Fruit fly (Drosophila melanogaster) whole organism, embryonic: ENCODE measurements around the gene Nlg4.
A peak's percentile ranks its signal among the peaks of the same experiment; 100 is the strongest.

ENCODE experiments used
- Abd-B ChIP-seq: fragments of 200-800 bp; sonication (Bioruptor generic); optimal IDR thresholded peaks from 2 replicates; lab custom pipeline; 2018; ENCODE audit warnings: missing biosample characterization, mild to moderate bottlenecking, missing genetic modification characterization, moderate library complexity
- Adf1 ChIP-seq: fragments of 200-800 bp; sonication (Bioruptor generic); IDR thresholded peaks from 2 replicates; pipeline ENCODE4 v1.3.6; 2022; ENCODE audit warnings: missing biosample characterization, missing genetic modification characterization
- CG13123 ChIP-seq: fragments of 200-800 bp; sonication (Bioruptor generic); optimal IDR thresholded peaks from 2 replicates; lab custom pipeline; 2016; ENCODE audit warnings: missing biosample characterization, missing genetic modification characterization
- CG17186 ChIP-seq: fragments of 200-800 bp; sonication (Bioruptor generic); optimal IDR thresholded peaks from 3 replicates; lab custom pipeline; 2017; ENCODE audit warnings: missing biosample characterization, missing genetic modification reagents, missing genetic modification characterization
- CG2120 ChIP-seq: fragments of 200-800 bp; sonication (Bioruptor generic); optimal IDR thresholded peaks from 3 replicates; lab custom pipeline; 2016; ENCODE audit warnings: missing biosample characterization, missing genetic modification characterization
- CG3847 ChIP-seq: fragments of 200-800 bp; sonication (Bioruptor generic); IDR thresholded peaks from 2 replicates; pipeline ENCODE4 v1.3.6; 2022; ENCODE audit warnings: missing biosample characterization, missing genetic modification characterization
- CG42726 ChIP-seq: fragments of 200-800 bp; sonication (Bioruptor generic); IDR thresholded peaks from 2 replicates; pipeline ENCODE4 v1.3.6; 2022; ENCODE audit warnings: missing biosample characterization, missing genetic modification characterization; ENCODE audit not compliant: partially characterized antibody
- CG4282 ChIP-seq: fragments of 200-800 bp; sonication (Bioruptor generic); optimal IDR thresholded peaks from 2 replicates; lab custom pipeline; 2016; ENCODE audit warnings: missing biosample characterization, missing genetic modification characterization
- CG4854 ChIP-seq: fragments of 200-800 bp; sonication (Bioruptor generic); optimal IDR thresholded peaks from 2 replicates; lab custom pipeline; 2016; ENCODE audit warnings: missing biosample characterization, missing genetic modification characterization, inconsistent platforms
- CG5245 ChIP-seq: fragments of 200-800 bp; sonication (Bioruptor generic); optimal IDR thresholded peaks from 3 replicates; lab custom pipeline; 2016; ENCODE audit warnings: missing biosample characterization, missing genetic modification characterization
- CG6765 ChIP-seq: fragments of 200-800 bp; sonication (Bioruptor generic); optimal IDR thresholded peaks from 3 replicates; lab custom pipeline; 2017; ENCODE audit warnings: missing biosample characterization, mild to moderate bottlenecking, missing genetic modification characterization
- CG7357 ChIP-seq: fragments of 200-800 bp; sonication (Bioruptor generic); IDR thresholded peaks from 3 replicates; pipeline ENCODE4 v1.3.6; 2022; ENCODE audit warnings: missing biosample characterization, missing genetic modification characterization
- CG7556 ChIP-seq: fragments of 200-800 bp; sonication (Bioruptor generic); optimal IDR thresholded peaks from 2 replicates; lab custom pipeline; 2017; ENCODE audit warnings: missing biosample characterization, mild to moderate bottlenecking, missing genetic modification characterization
- CG7786 ChIP-seq: fragments of 200-800 bp; sonication (Bioruptor generic); optimal IDR thresholded peaks from 2 replicates; lab custom pipeline; 2016; ENCODE audit warnings: missing biosample characterization, missing genetic modification characterization
- CG7928 ChIP-seq: fragments of 200-800 bp; sonication (Bioruptor generic); optimal IDR thresholded peaks from 2 replicates; lab custom pipeline; 2017; ENCODE audit warnings: missing biosample characterization, mild to moderate bottlenecking, missing genetic modification characterization
- CG8924 ChIP-seq: fragments of 200-800 bp; optimal IDR thresholded peaks from 3 replicates; lab custom pipeline; 2019; ENCODE audit warnings: missing biosample characterization, mild to moderate bottlenecking, missing genetic modification characterization, moderate library complexity
- D19A ChIP-seq: fragments of 200-800 bp; optimal IDR thresholded peaks from 3 replicates; lab custom pipeline; 2019; ENCODE audit warnings: missing biosample characterization, mild to moderate bottlenecking, missing genetic modification characterization, moderate library complexity
- Dad ChIP-seq: fragments of 200-800 bp; sonication (Bioruptor generic); optimal IDR thresholded peaks from 3 replicates; lab custom pipeline; 2016; ENCODE audit warnings: missing biosample characterization, missing genetic modification characterization
- Dbx ChIP-seq: fragments of 200-800 bp; sonication (Bioruptor generic); IDR thresholded peaks from 3 replicates; pipeline ENCODE4 v1.3.6; 2022; ENCODE audit warnings: missing biosample characterization, missing genetic modification characterization
- Deaf1 ChIP-seq: fragments of 200-800 bp; optimal IDR thresholded peaks from 3 replicates; lab custom pipeline; 2019; ENCODE audit warnings: missing biosample characterization, mild to moderate bottlenecking, missing genetic modification characterization, moderate library complexity
- Dip3 ChIP-seq: fragments of 200-800 bp; sonication (Bioruptor generic); optimal IDR thresholded peaks from 3 replicates; lab custom pipeline; 2016; ENCODE audit warnings: missing biosample characterization, missing genetic modification characterization
- Dp ChIP-seq: fragments of 200-800 bp; sonication (Bioruptor generic); optimal IDR thresholded peaks from 2 replicates; lab custom pipeline; 2018; ENCODE audit warnings: missing biosample characterization, mild to moderate bottlenecking, missing genetic modification characterization, moderate library complexity
- Drgx ChIP-seq: fragments of 200-800 bp; sonication (Bioruptor generic); IDR thresholded peaks from 2 replicates; pipeline ENCODE4 v1.3.6; 2022; ENCODE audit warnings: missing biosample characterization, missing genetic modification characterization
- Fer2 ChIP-seq: fragments of 200-800 bp; sonication (Bioruptor generic); optimal IDR thresholded peaks from 2 replicates; lab custom pipeline; 2018; ENCODE audit warnings: missing biosample characterization, mild to moderate bottlenecking, missing genetic modification characterization, moderate library complexity
- Gsc ChIP-seq: fragments of 200-800 bp; sonication (Bioruptor generic); IDR thresholded peaks from 2 replicates; pipeline ENCODE4 v1.3.6; 2022; ENCODE audit warnings: missing biosample characterization, missing genetic modification characterization
- H2.0 ChIP-seq: fragments of 200-800 bp; sonication (Bioruptor generic); IDR thresholded peaks from 2 replicates; pipeline ENCODE4 v1.3.6; 2022; ENCODE audit warnings: missing biosample characterization, missing genetic modification characterization
- Lpt ChIP-seq: fragments of >200 bp; optimal IDR thresholded peaks from 2 replicates; lab custom pipeline; 2018; ENCODE audit warnings: missing biosample characterization, missing genetic modification characterization
- Mad ChIP-seq: fragments of 200-800 bp; sonication (Bioruptor generic); optimal IDR thresholded peaks from 2 replicates; lab custom pipeline; 2016; ENCODE audit warnings: missing biosample characterization, missing genetic modification characterization
- Side ChIP-seq: fragments of 200-800 bp; sonication (Bioruptor generic); optimal IDR thresholded peaks from 2 replicates; lab custom pipeline; 2016; ENCODE audit warnings: missing biosample characterization, missing genetic modification characterization
- TFAM ChIP-seq: fragments of 200-800 bp; sonication (Bioruptor generic); optimal IDR thresholded peaks from 2 replicates; lab custom pipeline; 2017; ENCODE audit warnings: missing biosample characterization, missing genetic modification characterization, inconsistent platforms
- Vsx1 ChIP-seq: fragments of 200-800 bp; sonication (Bioruptor generic); optimal IDR thresholded peaks from 2 replicates; lab custom pipeline; 2017; ENCODE audit warnings: missing biosample characterization, mild to moderate bottlenecking, missing genetic modification characterization, missing genetic modification reagents
- bcd ChIP-seq: fragments of 200-800 bp; sonication (Bioruptor generic); optimal IDR thresholded peaks from 2 replicates; lab custom pipeline; 2017; ENCODE audit warnings: missing biosample characterization, mild to moderate bottlenecking, missing genetic modification characterization
- bsh ChIP-seq, 2 experiments: fragments of 200-800 bp; sonication (Bioruptor generic); optimal IDR thresholded peaks; 2 replicates each; lab custom pipeline; 2017 to 2018; ENCODE audit warnings: mild to moderate bottlenecking in 2 of 2, missing biosample characterization in 2 of 2, missing genetic modification characterization in 2 of 2, moderate library complexity in 1 of 2
- emc ChIP-seq: fragments of 200-800 bp; sonication (Bioruptor generic); optimal IDR thresholded peaks from 2 replicates; lab custom pipeline; 2016; ENCODE audit warnings: missing biosample characterization, missing genetic modification characterization
- eve ChIP-seq, 2 experiments: fragments of >200 bp; optimal IDR thresholded peaks; 2 replicates each; lab custom pipeline; 2017; ENCODE audit warnings: missing biosample characterization in 2 of 2, missing genetic modification characterization in 2 of 2
- ftz-f1 ChIP-seq: fragments of 200-800 bp; sonication (Bioruptor generic); optimal IDR thresholded peaks from 2 replicates; lab custom pipeline; 2016; ENCODE audit warnings: missing biosample characterization, missing genetic modification characterization
- hb ChIP-seq: fragments of 200-800 bp; sonication (Bioruptor generic); IDR thresholded peaks from 3 replicates; pipeline ENCODE4 v1.3.6; 2022; ENCODE audit warnings: missing biosample characterization, missing genetic modification characterization; ENCODE audit not compliant: partially characterized antibody
- her ChIP-seq: fragments of 200-800 bp; sonication (Bioruptor generic); optimal IDR thresholded peaks from 2 replicates; lab custom pipeline; 2016; ENCODE audit warnings: missing biosample characterization, missing genetic modification characterization
- inv ChIP-seq: fragments of 200-800 bp; sonication (Bioruptor generic); IDR thresholded peaks from 2 replicates; pipeline ENCODE4 v1.3.6; 2022; ENCODE audit warnings: missing biosample characterization, missing genetic modification characterization; ENCODE audit not compliant: partially characterized antibody
- nerfin-2 ChIP-seq: fragments of 200-800 bp; sonication (Bioruptor generic); IDR thresholded peaks from 2 replicates; pipeline ENCODE4 v1.3.6; 2022; ENCODE audit warnings: missing biosample characterization, missing genetic modification characterization; ENCODE audit not compliant: partially characterized antibody
- nmo ChIP-seq: fragments of 200-800 bp; sonication (Bioruptor generic); optimal IDR thresholded peaks from 2 replicates; lab custom pipeline; 2018; ENCODE audit warnings: missing biosample characterization, mild to moderate bottlenecking, missing genetic modification characterization, moderate library complexity
- pfk ChIP-seq: fragments of 200-800 bp; sonication (Bioruptor generic); optimal IDR thresholded peaks from 2 replicates; lab custom pipeline; 2018; ENCODE audit warnings: missing biosample characterization, mild to moderate bottlenecking, missing genetic modification characterization, moderate library complexity
- pnt ChIP-seq: fragments of 200-800 bp; sonication (Bioruptor generic); optimal IDR thresholded peaks from 3 replicates; lab custom pipeline; 2016; ENCODE audit warnings: missing biosample characterization, missing genetic modification characterization
- prd ChIP-seq, 3 experiments: fragments of >200 bp in 2 of 3; fragments of 200-800 bp in 1 of 3; sonication (Bioruptor generic) in 1 of 3; optimal IDR thresholded peaks in 2 of 3; IDR thresholded peaks in 1 of 3; 2 replicates in 2 of 3; 3 replicates in 1 of 3; pipeline versions ENCODE4 v1.3.6 to Lab custom; 2017 to 2022; ENCODE audit warnings: missing biosample characterization in 1 of 3, missing genetic modification characterization in 1 of 3
- ranshi ChIP-seq: fragments of 200-800 bp; sonication (Bioruptor generic); IDR thresholded peaks from 2 replicates; pipeline ENCODE4 v1.3.6; 2022; ENCODE audit warnings: missing biosample characterization, missing genetic modification characterization
- rib ChIP-seq: fragments of 200-800 bp; sonication (Bioruptor generic); IDR thresholded peaks from 2 replicates; pipeline ENCODE4 v1.3.6; 2022; ENCODE audit warnings: missing biosample characterization, missing genetic modification characterization
- sima ChIP-seq: fragments of 200-800 bp; sonication (Bioruptor generic); optimal IDR thresholded peaks from 2 replicates; lab custom pipeline; 2016; ENCODE audit warnings: missing biosample characterization, missing genetic modification characterization
- unpg ChIP-seq: fragments of 200-800 bp; sonication (Bioruptor generic); optimal IDR thresholded peaks from 3 replicates; lab custom pipeline; 2018; ENCODE audit warnings: missing biosample characterization, mild to moderate bottlenecking, missing genetic modification characterization, moderate library complexity
- zfh1 ChIP-seq: fragments of 200-800 bp; sonication (Bioruptor generic); IDR thresholded peaks from 3 replicates; pipeline ENCODE4 v1.3.6; 2022; ENCODE audit warnings: missing biosample characterization, missing genetic modification characterization

Gene Nlg4

DNA sequence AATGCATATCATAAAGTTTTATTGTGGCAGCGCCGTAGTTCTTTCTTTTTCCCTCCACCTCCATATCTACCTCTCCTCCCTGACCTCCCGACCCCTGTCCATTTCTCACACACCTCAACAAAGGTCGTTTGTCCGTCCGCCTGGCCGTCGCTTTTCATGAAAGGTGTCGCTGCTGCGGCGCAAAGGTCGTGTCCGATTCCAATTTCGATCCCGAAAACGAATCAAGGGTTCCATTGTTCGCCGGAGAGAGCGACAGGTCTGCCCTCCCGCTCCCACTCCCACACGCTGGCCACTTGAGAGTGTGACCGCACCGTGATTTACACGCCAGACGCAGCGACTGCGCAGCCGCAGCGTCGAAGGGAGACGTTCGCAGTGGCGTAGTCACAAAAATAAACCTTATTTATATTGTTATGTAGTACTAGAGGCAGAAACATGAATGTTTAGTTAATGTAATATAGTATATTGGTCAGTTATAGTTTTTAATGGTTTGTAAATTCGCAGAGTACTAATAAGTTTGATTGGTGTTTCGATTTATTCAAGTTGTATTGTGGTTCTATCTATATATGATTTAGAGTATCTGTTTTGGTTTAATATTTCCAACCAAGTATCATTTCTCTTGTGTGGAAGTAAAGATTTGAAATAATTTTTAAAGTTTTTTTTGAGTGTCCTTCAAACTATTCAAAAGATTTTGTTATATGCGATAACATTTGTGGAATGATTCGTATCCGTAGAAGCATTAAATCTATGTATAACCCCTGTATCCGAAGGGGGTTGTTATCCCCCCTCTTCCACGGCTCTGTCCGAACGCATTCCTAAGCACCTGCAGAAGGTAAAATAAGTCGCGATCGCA, 87.6 kb downstream of the Nlg4 start (continued):
- TF ChIP-seq unpg (GFP tag; lab: Kevin White, UChicago), result no peak
- TF ChIP-seq Fer2 (tag; lab: Kevin White, UChicago), result no peak
- TF ChIP-seq CG13123, result no peak
- TF ChIP-seq bcd (GFP tag; lab: Kevin White, UChicago), result no peak
- no peak for TF ChIP-seq CG17186
- TF ChIP-seq D19A (tag; lab: Kevin White, UChicago), result peak; percentile 63
- no peak for TF ChIP-seq ranshi (GFP tag; lab: Robert Waterston, UW)
- TF ChIP-seq pnt (GFP tag; lab: Kevin White, UChicago), result peak; percentile 59
- peak; percentile 2 for TF ChIP-seq Dad (GFP tag; lab: Kevin White, UChicago)
- TF ChIP-seq CG4854 (GFP tag; lab: Kevin White, UChicago), result no peak
- no peak for TF ChIP-seq nerfin-2 (GFP tag; lab: Robert Waterston, UW)
- TF ChIP-seq rib (GFP tag; lab: Robert Waterston, UW), result no peak
- peak; percentile 35 for TF ChIP-seq Adf1
- peak; percentile 82 for TF ChIP-seq nmo (GFP tag; lab: Kevin White, UChicago)
- TF ChIP-seq Mad (GFP tag; lab: Kevin White, UChicago), result peak; percentile 13
- peak; percentile 44 for TF ChIP-seq Side (GFP tag; lab: Kevin White, UChicago)
- no peak for TF ChIP-seq Lpt
- TF ChIP-seq eve (GFP tag; optimal IDR thresholded peaks at IDR 0.05; lab: Kevin White, UChicago), result peak in 1 of 2 experiments; percentile 62
- peak; percentile 85 for TF ChIP-seq CG7556 (GFP tag; lab: Kevin White, UChicago)
- TF ChIP-seq Deaf1, result no peak
- TF ChIP-seq emc (GFP tag; lab: Kevin White, UChicago), result no peak
- TF ChIP-seq pfk (GFP tag; lab: Kevin White, UChicago), result no peak
- 0 out of 2 replicates have a peak, but pooled peaks have one; percentile 15 for TF ChIP-seq Gsc
- no peak for TF ChIP-seq Dbx (GFP tag; lab: Robert Waterston, UW)
- no peak for TF ChIP-seq sima
- TF ChIP-seq CG2120 (GFP tag; lab: Kevin White, UChicago), result no peak
- no peak for TF ChIP-seq CG42726 (GFP tag; lab: Robert Waterston, UW)
- peak; percentile 5 for TF ChIP-seq TFAM (GFP tag; lab: Kevin White, UChicago)
- TF ChIP-seq Dip3 (GFP tag; lab: Kevin White, UChicago), result no peak
- no peak for TF ChIP-seq her
- no peak for TF ChIP-seq Drgx (GFP tag; lab: Robert Waterston, UW)
- 0 out of 2 replicates have a peak, but pooled peaks have one; percentile 12 for TF ChIP-seq inv (GFP tag; lab: Robert Waterston, UW)
- peak; percentile 77 for TF ChIP-seq CG8924 (tag; lab: Kevin White, UChicago)
- no peak for TF ChIP-seq CG3847 (GFP tag; lab: Robert Waterston, UW)
- TF ChIP-seq CG6765 (GFP tag; lab: Kevin White, UChicago), result no peak
- TF ChIP-seq prd (optimal IDR thresholded peaks at IDR 0.05; lab: Kevin White, UChicago), result no peak
- TF ChIP-seq prd (GFP tag; IDR thresholded peaks at IDR 0.05; lab: Robert Waterston, UW), result peak; percentile 76; the same call in 1 of the 3 replicates
- peak; percentile 23; the same call in 1 of the 2 replicates for TF ChIP-seq H2.0
- TF ChIP-seq bsh (GFP tag; optimal IDR thresholded peaks at IDR 0.05; lab: Kevin White, UChicago), result peak; percentile 64 to 66
- TF ChIP-seq hb, result no peak
- TF ChIP-seq ftz-f1, result no peak
- no peak for TF ChIP-seq CG4282
- TF ChIP-seq CG7928, result no peak
- no peak for TF ChIP-seq Abd-B (GFP tag; lab: Kevin White, UChicago)
- peak; percentile 27 for TF ChIP-seq CG5245 (GFP tag; lab: Kevin White, UChicago)
- TF ChIP-seq Dp (GFP tag; lab: Kevin White, UChicago), result no peak
- peak; percentile 68; the same call in 2 of the 3 replicates for TF ChIP-seq zfh1 (GFP tag; lab: Robert Waterston, UW)
- peak; percentile 27; the same call in 1 of the 3 replicates for TF ChIP-seq CG7357 (GFP tag; lab: Robert Waterston, UW)
- TF ChIP-seq Vsx1 (GFP tag; lab: Kevin White, UChicago), result no peak
- TF ChIP-seq CG7786 (GFP tag; lab: Kevin White, UChicago), result peak; percentile 27
